Worm (Caenorhabditis elegans) whole organism, young adult: ENCODE measurements around the gene ddl-2.

Source experiments
- C17E4.6 ChIP-seq: fragments of 200-800 bp; sonication (Bioruptor generic); IDR thresholded peaks from 2 replicates; pipeline ENCODE4 v1.3.6; 2022; ENCODE audit warnings: missing genetic modification reagents, missing genetic modification characterization, missing compliant biosample characterization
- F52B5.7 ChIP-seq: sonication (generic microtip); optimal IDR thresholded peaks from 2 replicates; lab custom pipeline; 2016; ENCODE audit warnings: mild to moderate bottlenecking, missing genetic modification characterization, missing compliant biosample characterization
- K12H6.12 ChIP-seq: fragments of 200-800 bp; sonication (Bioruptor generic); optimal IDR thresholded peaks from 2 replicates; lab custom pipeline; 2018; ENCODE audit warnings: mild to moderate bottlenecking, missing genetic modification characterization, missing compliant biosample characterization
- Y95B8A.8 ChIP-seq: fragments of 200-800 bp; sonication (Bioruptor generic); IDR thresholded peaks from 2 replicates; pipeline ENCODE4 v1.3.6; 2022; ENCODE audit warnings: missing genetic modification reagents, missing genetic modification characterization, missing compliant biosample characterization
- ama-1 ChIP-seq, 3 experiments: fragments of 150-350 bp in 1 of 3; sonication (generic microtip) in 2 of 3; optimal IDR thresholded peaks; 2 replicates each; lab custom pipeline; 2014 to 2018; ENCODE audit warnings: missing biosample characterization in 2 of 3, missing genetic modification characterization in 2 of 3, missing genetic modification reagents in 2 of 3
- attf-5 ChIP-seq: fragments of 200-800 bp; sonication (Bioruptor generic); optimal IDR thresholded peaks from 2 replicates; lab custom pipeline; 2018; ENCODE audit warnings: mild to moderate bottlenecking, missing genetic modification characterization, missing compliant biosample characterization
- him-1 ChIP-seq: sonication (generic microtip); optimal IDR thresholded peaks from 2 replicates; lab custom pipeline; 2016; ENCODE audit warnings: missing genotype, missing genetic modification reagents, missing genetic modification characterization, missing compliant biosample characterization
- hlh-26 ChIP-seq: fragments of 200-800 bp; sonication (Bioruptor generic); conservative IDR thresholded peaks from 2 replicates; pipeline ENCODE4 v1.3.6; 2022; ENCODE audit warnings: missing genetic modification reagents, missing genetic modification characterization, missing compliant biosample characterization
- lag-1 ChIP-seq: fragments of 200-800 bp; sonication (Bioruptor generic); IDR thresholded peaks from 2 replicates; pipeline ENCODE4 v1.3.6; 2022; ENCODE audit warnings: missing genetic modification reagents, missing genetic modification characterization, missing compliant biosample characterization
- madf-3 ChIP-seq: fragments of 200-800 bp; sonication (Bioruptor generic); IDR thresholded peaks from 2 replicates; pipeline ENCODE4 v1.3.6; 2022; ENCODE audit warnings: missing genetic modification reagents, missing genetic modification characterization, missing compliant biosample characterization
- mxl-1 ChIP-seq: sonication (generic microtip); optimal IDR thresholded peaks from 2 replicates; lab custom pipeline; 2016; ENCODE audit warnings: missing genetic modification characterization, missing compliant biosample characterization
- nfya-2 ChIP-seq: fragments of 200-800 bp; sonication (Bioruptor generic); IDR thresholded peaks from 2 replicates; pipeline ENCODE4 v1.3.6; 2022; ENCODE audit warnings: missing genetic modification reagents, missing genetic modification characterization, missing compliant biosample characterization
- tlf-1 ChIP-seq: fragments of 200-800 bp; sonication (Bioruptor generic); optimal IDR thresholded peaks from 2 replicates; lab custom pipeline; 2018; ENCODE audit warnings: mild to moderate bottlenecking, missing genetic modification characterization, missing compliant biosample characterization
- unc-62 ChIP-seq: fragments of 150-350 bp; optimal IDR thresholded peaks from 2 replicates; lab custom pipeline; 2014; ENCODE audit warnings: missing biosample characterization, missing genetic modification reagents, missing genetic modification characterization

- TF ChIP-seq C17E4.6 (GFP tag; lab: Robert Waterston, UW) = no peak
- TF ChIP-seq Y95B8A.8 (GFP tag; lab: Robert Waterston, UW) = no peak
- no peak for TF ChIP-seq mxl-1 (tag; lab: Kevin White, UChicago)
- no peak for TF ChIP-seq madf-3 (GFP tag; lab: Robert Waterston, UW)
- no peak for TF ChIP-seq K12H6.12 (tag; lab: Kevin White, UChicago)
- no peak for TF ChIP-seq ama-1 (optimal IDR thresholded peaks at IDR 0.05; lab: Kevin White, UChicago)
- no peak for TF ChIP-seq ama-1 (GFP tag; optimal IDR thresholded peaks at IDR 0.05; lab: Kevin White, UChicago)
- TF ChIP-seq unc-62 = no peak
- TF ChIP-seq nfya-2 (GFP tag; lab: Robert Waterston, UW) = no peak
- no peak for TF ChIP-seq attf-5 (GFP tag; lab: Kevin White, UChicago)
- TF ChIP-seq him-1 = no peak
- TF ChIP-seq lag-1 (GFP tag; lab: Robert Waterston, UW) = no peak
- TF ChIP-seq hlh-26 = no peak
- TF ChIP-seq F52B5.7 (tag; lab: Kevin White, UChicago) = no peak
- no peak for TF ChIP-seq tlf-1 (GFP tag; lab: Kevin White, UChicago)
These were observed 38.3 kb upstream of the ddl-2 start, which contains the start of gene Y48E1B.8 for ce11 chrII:13585655-13586170.
